Worm (Caenorhabditis elegans): Measurements from ENCODE around the gene lit-1.

Gene lit-1

DNA sequence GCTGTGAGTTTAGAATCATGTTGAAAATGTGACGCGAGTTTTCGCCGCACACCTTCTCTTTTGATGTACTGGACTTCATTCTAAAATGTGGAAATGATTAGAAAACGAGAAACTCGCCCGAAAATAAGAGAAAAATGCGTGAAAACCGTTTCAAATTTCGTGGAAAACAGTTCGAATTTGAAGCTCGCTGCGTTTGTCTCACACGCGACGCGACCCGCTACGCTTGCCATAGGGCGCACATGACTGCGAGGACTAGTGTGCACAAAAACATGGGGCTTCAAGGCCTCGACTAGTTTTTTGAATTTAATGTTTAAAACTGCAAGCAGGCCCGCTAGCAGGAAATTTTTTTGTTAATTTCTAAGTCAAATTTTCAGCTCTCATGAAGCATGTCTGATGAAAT, 69.4 kb downstream of the lit-1 start, which contains the start of the genes cyk-4 and pdr-1:
Gene cyk-4 (minus strand): TSS at position 80 of the 400 bp plus-strand sequence.
Gene pdr-1 (plus strand): TSS at position 369 of the 400 bp plus-strand sequence.
- TF ChIP-seq ztf-16 (tag; optimal IDR thresholded peaks at IDR 0.05) (no peak), pax-1 (tag; optimal IDR thresholded peaks at IDR 0.05) (no peak), ceh-34 (tag; optimal IDR thresholded peaks at IDR 0.05) (peak; percentile 7), rnt-1 (tag; optimal IDR thresholded peaks at IDR 0.05) (no peak), unc-42 (tag; optimal IDR thresholded peaks at IDR 0.05) (peak; percentile 25), nfya-1 (tag; optimal IDR thresholded peaks at IDR 0.05) (peak; percentile 57), hlh-30 (tag; optimal IDR thresholded peaks at IDR 0.05; ENCODE audit: insufficient read depth) (peak; percentile 44), ceh-31 (tag; optimal IDR thresholded peaks at IDR 0.05) (peak; percentile 12), K02D7.2 (tag; optimal IDR thresholded peaks at IDR 0.05) (no peak), ceh-9 (tag; optimal IDR thresholded peaks at IDR 0.05) (no peak), lin-11 (tag; optimal IDR thresholded peaks at IDR 0.05) (no peak), ahr-1 (tag; optimal IDR thresholded peaks at IDR 0.05) (no peak)

DNA sequence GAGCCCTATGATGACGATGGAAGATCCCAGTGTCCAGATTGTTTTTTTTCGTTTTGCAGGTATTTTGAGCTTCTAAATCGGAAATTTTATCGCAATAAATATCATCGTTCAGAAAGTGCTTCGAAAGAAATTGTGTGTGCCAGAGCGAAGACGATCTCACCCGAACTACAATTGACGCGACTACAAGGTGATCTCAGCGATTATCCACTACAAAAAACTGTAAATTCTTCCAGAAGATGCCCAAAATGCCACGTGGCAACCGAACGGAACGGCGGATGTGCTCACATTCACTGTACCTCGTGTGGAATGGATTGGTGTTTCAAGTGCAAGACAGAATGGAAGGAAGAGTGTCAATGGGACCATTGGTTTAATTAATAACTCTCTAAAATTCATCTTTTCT, 71.1 kb downstream of the lit-1 start, which contains the start of gene mdt-29:
Gene mdt-29 (plus strand): TSS at position 301 of the 400 bp plus-strand sequence.
- TF ChIP-seq pat-9 (tag; optimal IDR thresholded peaks at IDR 0.05) (no peak), ahr-1 (tag; optimal IDR thresholded peaks at IDR 0.05) (no peak), nhr-11 (tag; optimal IDR thresholded peaks at IDR 0.05) (no peak), hlh-30 (tag; optimal IDR thresholded peaks at IDR 0.05; ENCODE audit: insufficient read depth) (no peak), ceh-22 (tag; optimal IDR thresholded peaks at IDR 0.05) (no peak), unc-42 (tag; optimal IDR thresholded peaks at IDR 0.05) (no peak), ceh-34 (tag; optimal IDR thresholded peaks at IDR 0.05) (no peak), ceh-9 (tag; optimal IDR thresholded peaks at IDR 0.05) (no peak), hlh-15 (tag; optimal IDR thresholded peaks at IDR 0.05) (no peak), pha-2 (tag; optimal IDR thresholded peaks at IDR 0.05) (no peak)
